Worm (Caenorhabditis elegans) whole organism, L4/young adult: ENCODE results near the gene nspc-16.

Source experiments
- W03F9.2 ChIP-seq: fragments of 150-350 bp; optimal IDR thresholded peaks from 2 replicates; lab custom pipeline; 2014; ENCODE audit warnings: missing biosample characterization, missing genetic modification characterization
- dao-5 ChIP-seq: sonication (generic microtip); optimal IDR thresholded peaks from 2 replicates; lab custom pipeline; 2016; ENCODE audit warnings: missing genotype, missing genetic modification characterization, moderate library complexity, missing compliant biosample characterization
- him-1 ChIP-seq: sonication (generic microtip); optimal IDR thresholded peaks from 2 replicates; lab custom pipeline; 2016; ENCODE audit warnings: missing genotype, missing genetic modification reagents, missing genetic modification characterization, missing compliant biosample characterization

DNA sequence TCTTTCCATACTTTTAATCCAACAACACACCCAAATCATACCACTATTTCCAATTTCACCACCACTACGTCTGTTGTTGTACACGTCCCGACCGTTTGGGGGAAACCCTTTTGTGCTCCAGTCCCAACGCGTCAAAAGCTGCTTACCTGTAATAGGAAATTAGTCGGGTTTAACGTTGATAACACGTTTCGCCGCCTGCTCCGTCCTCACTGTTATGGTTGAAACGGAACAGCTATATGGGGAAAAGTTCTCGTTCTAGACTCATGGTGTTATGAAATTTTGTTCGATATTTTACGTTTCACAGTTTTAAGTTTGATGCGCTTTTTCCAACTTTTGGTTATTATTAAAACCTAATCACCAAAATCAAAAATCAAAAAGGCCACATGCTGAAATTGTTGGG lies 12.5 kb downstream of the nspc-16 start:
- TF ChIP-seq W03F9.2 (tag; lab: Kevin White, UChicago) (no peak), dao-5 (tag; lab: Kevin White, UChicago) (no peak), him-1 (tag; lab: Kevin White, UChicago) (no peak)
